Fruit fly (Drosophila melanogaster): ENCODE measurements around the gene Sfp24C1.

dm6 chr2L:3655698-3656105 lies 44.8 kb upstream of the Sfp24C1 start:
- TF ChIP-seq PHDP (tag; optimal IDR thresholded peaks at IDR 0.05) (peak; percentile 99), slou (GFP tag; optimal IDR thresholded peaks at IDR 0.05) (peak; percentile 92), CG1233 (GFP tag; optimal IDR thresholded peaks at IDR 0.05) (peak; percentile 98), CG16813 (GFP tag; IDR thresholded peaks at IDR 0.05; ENCODE audit: partially characterized antibody) (no peak), CG14860 (GFP tag; IDR thresholded peaks at IDR 0.05; ENCODE audit: partially characterized antibody) (no peak)
